Fruit fly (Drosophila melanogaster): Measurements from ENCODE around the gene CG14062.

- TF ChIP-seq Hr78 (GFP tag; optimal IDR thresholded peaks at IDR 0.05) (no peak), psq (GFP tag; optimal IDR thresholded peaks at IDR 0.05) (no peak), h (GFP tag; optimal IDR thresholded peaks at IDR 0.05) (no peak), Vsx2 (GFP tag; optimal IDR thresholded peaks at IDR 0.05; ENCODE audit: partially characterized antibody) (no peak), usp (GFP tag; optimal IDR thresholded peaks at IDR 0.05) (no peak)
Measured at dm6 chr3R:28597527-28597926, 45.2 kb downstream of the CG14062 start.

All from whole organism, wandering third instar larva.